Worm (Caenorhabditis elegans) whole organism, L4/young adult: ENCODE results near the gene Y49F6A.11.

Experiments
- W03F9.2 ChIP-seq: fragments of 150-350 bp; optimal IDR thresholded peaks from 2 replicates; lab custom pipeline; 2014; ENCODE audit warnings: missing biosample characterization, missing genetic modification characterization
- dao-5 ChIP-seq: sonication (generic microtip); optimal IDR thresholded peaks from 2 replicates; lab custom pipeline; 2016; ENCODE audit warnings: missing genotype, missing genetic modification characterization, moderate library complexity, missing compliant biosample characterization
- him-1 ChIP-seq: sonication (generic microtip); optimal IDR thresholded peaks from 2 replicates; lab custom pipeline; 2016; ENCODE audit warnings: missing genotype, missing genetic modification reagents, missing genetic modification characterization, missing compliant biosample characterization

DNA sequence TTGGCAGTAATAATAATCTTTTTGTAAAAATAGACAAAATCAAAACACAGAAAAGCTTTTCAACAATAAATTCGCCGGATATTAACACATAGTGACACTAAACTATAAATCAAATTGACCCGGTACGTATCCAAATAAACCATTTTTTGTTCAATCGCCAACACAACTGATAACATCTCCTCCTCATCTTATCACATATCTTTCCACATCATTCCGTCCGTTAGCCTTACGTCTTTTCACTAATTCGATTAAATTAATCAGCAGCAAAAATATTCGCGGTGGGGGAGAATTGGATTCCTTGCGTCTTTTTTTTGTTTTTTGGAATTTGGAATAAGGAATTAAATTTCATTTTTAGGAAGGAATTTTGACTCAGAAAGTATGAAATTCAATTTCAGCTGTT is 42.0 kb downstream of the Y49F6A.11 start:
- TF ChIP-seq him-1 = no peak
- TF ChIP-seq W03F9.2 (tag; lab: Kevin White, UChicago) = no peak
- no peak for TF ChIP-seq dao-5 (tag; lab: Kevin White, UChicago)
